Worm (Caenorhabditis elegans) whole organism, young adult: ENCODE measurements around the gene npr-5.

Source experiments
- C06A6.2 ChIP-seq: fragments of 200-800 bp; sonication (Bioruptor generic); conservative IDR thresholded peaks from 2 replicates; pipeline ENCODE4 v1.3.6; 2022; ENCODE audit warnings: missing genetic modification characterization, missing compliant biosample characterization
- bed-2 ChIP-seq: fragments of 200-800 bp; sonication (Bioruptor generic); IDR thresholded peaks from 2 replicates; pipeline ENCODE4 v1.3.6; 2022; ENCODE audit warnings: missing genetic modification reagents, missing genetic modification characterization, missing compliant biosample characterization
- lin-40 ChIP-seq: sonication (generic microtip); optimal IDR thresholded peaks from 2 replicates; lab custom pipeline; 2016; ENCODE audit warnings: missing genetic modification characterization, mild to moderate bottlenecking, missing compliant biosample characterization, missing genotype, missing genetic modification reagents
- nfya-2 ChIP-seq: fragments of 200-800 bp; sonication (Bioruptor generic); IDR thresholded peaks from 2 replicates; pipeline ENCODE4 v1.3.6; 2022; ENCODE audit warnings: missing genetic modification reagents, missing genetic modification characterization, missing compliant biosample characterization
- rpc-1 ChIP-seq, 2 experiments: fragments of 150-350 bp in 1 of 2; sonication (generic microtip) in 1 of 2; optimal IDR thresholded peaks; 2 replicates each; lab custom pipeline; 2014 to 2018; ENCODE audit warnings: missing biosample characterization in 1 of 2, missing genetic modification characterization in 1 of 2, missing genetic modification reagents in 1 of 2, missing genotype in 1 of 2
- tbp1 ChIP-seq: fragments of 200-800 bp; sonication (Bioruptor generic); optimal IDR thresholded peaks from 2 replicates; lab custom pipeline; 2018; ENCODE audit warnings: mild to moderate bottlenecking, missing genetic modification characterization, missing compliant biosample characterization
- unc-62 ChIP-seq: fragments of 150-350 bp; optimal IDR thresholded peaks from 2 replicates; lab custom pipeline; 2014; ENCODE audit warnings: missing biosample characterization, missing genetic modification reagents, missing genetic modification characterization
- ztf-26 ChIP-seq: sonication (generic microtip); optimal IDR thresholded peaks from 2 replicates; lab custom pipeline; 2017; ENCODE audit warnings: missing genetic modification characterization, missing compliant biosample characterization

ce11 chrV:258730-259129 lies 22.8 kb downstream of the npr-5 start, which contains the start of gene nhr-204:
- TF ChIP-seq tbp1 (GFP tag; lab: Kevin White, UChicago): no peak
- TF ChIP-seq C06A6.2 (GFP tag; lab: Robert Waterston, UW): no peak
- TF ChIP-seq rpc-1 (optimal IDR thresholded peaks at IDR 0.05; lab: Kevin White, UChicago): no peak
- TF ChIP-seq rpc-1 (tag; optimal IDR thresholded peaks at IDR 0.05; lab: Kevin White, UChicago): no peak
- no peak for TF ChIP-seq bed-2 (GFP tag; lab: Robert Waterston, UW)
- no peak for TF ChIP-seq ztf-26 (tag; lab: Kevin White, UChicago)
- TF ChIP-seq lin-40 (tag; lab: Kevin White, UChicago): no peak
- TF ChIP-seq unc-62 (GFP tag; lab: Kevin White, UChicago): no peak
- TF ChIP-seq nfya-2 (GFP tag; lab: Robert Waterston, UW): no peak
